Fruit fly (Drosophila melanogaster): ENCODE data around the gene cort.

The cort gene

DNA sequence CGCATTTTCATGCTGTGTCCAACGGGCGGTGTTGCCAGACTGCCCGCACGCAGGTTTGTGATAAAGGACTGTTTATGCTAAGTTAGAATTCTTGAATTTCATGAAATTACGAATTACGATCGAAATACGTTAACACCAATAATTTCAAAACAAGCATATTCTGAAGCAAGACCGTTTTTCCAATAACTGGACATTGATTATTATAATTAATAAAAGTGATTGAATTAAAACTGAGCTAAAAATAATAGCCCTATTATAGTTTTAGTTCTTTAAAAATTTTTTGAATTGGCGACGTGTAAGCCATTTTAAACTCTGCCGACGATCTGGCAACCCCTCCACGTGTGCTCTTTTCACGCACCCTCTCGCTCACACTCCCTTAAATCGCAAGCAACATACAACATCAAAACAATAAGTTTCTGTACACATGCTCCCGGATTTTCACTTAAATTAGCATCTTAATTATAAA, 28.2 kb downstream of the cort start (continued):
- TF ChIP-seq salr (GFP tag; optimal IDR thresholded peaks at IDR 0.05) (peak; percentile 81 to 97), eg (GFP tag; IDR thresholded peaks at IDR 0.05) (peak; percentile 96), CG6163 (GFP tag; IDR thresholded peaks at IDR 0.05) (peak; percentile 93), Hr39 (GFP tag; optimal IDR thresholded peaks at IDR 0.05) (peak; percentile 91), CG6854 (GFP tag; optimal IDR thresholded peaks at IDR 0.05) (peak; percentile 85), CG16779 (tag; optimal IDR thresholded peaks at IDR 0.05) (peak; percentile 88), CG6792 (GFP tag; optimal IDR thresholded peaks at IDR 0.05) (peak; percentile 90), CG9139 (GFP tag; optimal IDR thresholded peaks at IDR 0.05) (peak; percentile 68), CG11294 (GFP tag; IDR thresholded peaks at IDR 0.05) (peak; percentile 91), CG8119 (GFP tag; IDR thresholded peaks at IDR 0.05) (peak; percentile 97), acj6 (GFP tag; optimal IDR thresholded peaks at IDR 0.05) (peak; percentile 96), Eip93F (GFP tag; optimal IDR thresholded peaks at IDR 0.05) (peak; percentile 80), CG11762 (GFP tag; optimal IDR thresholded peaks at IDR 0.05; ENCODE audit: insufficient read depth) (peak; percentile 94), CG3032 (tag; optimal IDR thresholded peaks at IDR 0.05) (peak; percentile 95), CG31627 (GFP tag; optimal IDR thresholded peaks at IDR 0.05) (peak; percentile 94), CG1621 (tag; optimal IDR thresholded peaks at IDR 0.05) (peak; percentile 89)

- peak; percentile 94 for TF ChIP-seq fkh (GFP tag; optimal IDR thresholded peaks at IDR 0.05)
- peak; percentile 56 for TF ChIP-seq Eip93F (GFP tag; optimal IDR thresholded peaks at IDR 0.05)
- TF ChIP-seq dsx (GFP tag; optimal IDR thresholded peaks at IDR 0.05; ENCODE audit: poor library complexity, severe bottlenecking), result peak; percentile 75
- peak; percentile 97 for TF ChIP-seq dac (GFP tag; optimal IDR thresholded peaks at IDR 0.05)
- TF ChIP-seq svp (GFP tag), result peak; percentile 98
- TF ChIP-seq CG7368 (GFP tag; optimal IDR thresholded peaks at IDR 0.05), result peak; percentile 93
- TF ChIP-seq CG34406 (GFP tag; optimal IDR thresholded peaks at IDR 0.05), result peak; percentile 94
- peak; percentile 97 for TF ChIP-seq Lpt (GFP tag; optimal IDR thresholded peaks at IDR 0.05)
- TF ChIP-seq ss (GFP tag; optimal IDR thresholded peaks at IDR 0.05), result peak; percentile 60 to 86
- peak; percentile 95 for TF ChIP-seq topi (GFP tag; optimal IDR thresholded peaks at IDR 0.05)
- peak; percentile 73 for TF ChIP-seq fd59A (GFP tag; optimal IDR thresholded peaks at IDR 0.05)
- TF ChIP-seq CG15336 (GFP tag; IDR thresholded peaks at IDR 0.05), result peak; percentile 98
- TF ChIP-seq CG6808 (GFP tag; optimal IDR thresholded peaks at IDR 0.05), result peak; percentile 83
- peak; percentile 96 for TF ChIP-seq OdsH (GFP tag; optimal IDR thresholded peaks at IDR 0.05)
- TF ChIP-seq achi (GFP tag; optimal IDR thresholded peaks at IDR 0.05), result peak; percentile 95
- TF ChIP-seq net (GFP tag; optimal IDR thresholded peaks at IDR 0.05), result peak; percentile 98
- TF ChIP-seq Met (GFP tag; optimal IDR thresholded peaks at IDR 0.05), result peak; percentile 95
- TF ChIP-seq Hr4 (GFP tag; optimal IDR thresholded peaks at IDR 0.05), result peak; percentile 99
- TF ChIP-seq Sox15 (GFP tag; optimal IDR thresholded peaks at IDR 0.05), result peak; percentile 86
- TF ChIP-seq Sox14 (GFP tag; optimal IDR thresholded peaks at IDR 0.05), result peak; percentile 97
- TF ChIP-seq pdm3 (GFP tag; optimal IDR thresholded peaks at IDR 0.05), result peak; percentile 97
- peak; percentile 98 for TF ChIP-seq CG8119 (GFP tag; IDR thresholded peaks at IDR 0.05)
- peak; percentile 89 for TF ChIP-seq Ets96B (tag; optimal IDR thresholded peaks at IDR 0.05)
- TF ChIP-seq Gug (GFP tag; IDR thresholded peaks at IDR 0.05), result peak; percentile 94
- TF ChIP-seq Sox102F (GFP tag; optimal IDR thresholded peaks at IDR 0.05), result peak; percentile 97
- peak; percentile 98 for TF ChIP-seq Eip78C (GFP tag)
- TF ChIP-seq CG6854 (GFP tag; optimal IDR thresholded peaks at IDR 0.05), result peak; percentile 76
- peak; percentile 91 for TF ChIP-seq CG10631 (GFP tag; optimal IDR thresholded peaks at IDR 0.05)
- peak; percentile 80 for TF ChIP-seq CG9139 (GFP tag; optimal IDR thresholded peaks at IDR 0.05)
- TF ChIP-seq Smox (GFP tag; optimal IDR thresholded peaks at IDR 0.05), result peak; percentile 95
- TF ChIP-seq CG16779 (tag; optimal IDR thresholded peaks at IDR 0.05), result peak; percentile 90
- TF ChIP-seq CG11902 (GFP tag; optimal IDR thresholded peaks at IDR 0.05), result peak; percentile 77
- TF ChIP-seq Hr39 (GFP tag; optimal IDR thresholded peaks at IDR 0.05), result peak; percentile 97
- peak; percentile 86 for TF ChIP-seq spab (GFP tag; optimal IDR thresholded peaks at IDR 0.05)
- peak; percentile 97 for TF ChIP-seq esn (GFP tag; optimal IDR thresholded peaks at IDR 0.05)
- TF ChIP-seq CG31627 (GFP tag; optimal IDR thresholded peaks at IDR 0.05), result peak; percentile 96
- peak; percentile 91 for TF ChIP-seq CG6792 (GFP tag; optimal IDR thresholded peaks at IDR 0.05)
- peak; percentile 96 for TF ChIP-seq CG11294 (GFP tag; IDR thresholded peaks at IDR 0.05)
- TF ChIP-seq acj6 (GFP tag; optimal IDR thresholded peaks at IDR 0.05), result peak; percentile 92
- TF ChIP-seq CG6276 (GFP tag; optimal IDR thresholded peaks at IDR 0.05), result peak; percentile 99
- TF ChIP-seq lz (GFP tag; optimal IDR thresholded peaks at IDR 0.05), result peak; percentile 96
- peak; percentile 99 for TF ChIP-seq eg (GFP tag; IDR thresholded peaks at IDR 0.05)
These were observed 29.2 kb downstream of the cort start for dm6 chr2L:6647103-6647711.
